Worm (Caenorhabditis elegans): ENCODE data around the gene srh-274.
"Not testable (repeated sequence)": the region's sequence is repeated elsewhere in the genome, so short reads cannot be mapped to it uniquely, and the experiment has no call there.

srh-274 gene

ce11 chrII:985703-986102 is 2.8 kb downstream of the srh-274 start, which contains the start of gene fbxc-40:
Gene fbxc-40 (plus strand): TSS chrII:986003.
- TF ChIP-seq unc-62 (GFP tag; optimal IDR thresholded peaks at IDR 0.05): not testable (repeated sequence)

DNA sequence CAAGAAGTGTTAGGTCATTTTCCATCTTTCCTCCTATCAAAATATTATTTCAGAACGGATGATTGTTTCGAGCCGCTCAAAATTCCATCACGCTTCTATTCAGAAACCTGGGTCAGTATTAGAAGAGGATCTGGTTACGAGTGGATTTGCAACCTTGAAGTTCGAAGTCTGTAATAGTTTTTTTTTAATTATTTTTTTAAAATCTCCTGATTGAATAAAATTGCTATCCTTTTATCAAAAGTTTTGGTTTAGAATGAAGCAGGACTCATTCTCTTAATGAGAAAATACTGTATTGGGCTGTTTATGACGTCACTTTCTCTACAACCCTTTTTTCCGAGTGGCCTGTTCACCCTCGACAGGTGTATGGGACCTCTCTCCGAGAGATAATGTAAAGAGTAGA is 5.5 kb downstream of the srh-274 start, which contains the start of gene fbxc-39:
Gene fbxc-39 (plus strand): TSS at position 301 of the 400 bp plus-strand sequence.
- TF ChIP-seq unc-62 (GFP tag; optimal IDR thresholded peaks at IDR 0.05): no peak

- TF ChIP-seq unc-62 (GFP tag; optimal IDR thresholded peaks at IDR 0.05): no peak
These were observed 8.4 kb downstream of the srh-274 start, which contains the start of gene fbxc-42 for ce11 chrII:991300-991699. Gene fbxc-42 (plus strand): TSS chrII:991600.

DNA sequence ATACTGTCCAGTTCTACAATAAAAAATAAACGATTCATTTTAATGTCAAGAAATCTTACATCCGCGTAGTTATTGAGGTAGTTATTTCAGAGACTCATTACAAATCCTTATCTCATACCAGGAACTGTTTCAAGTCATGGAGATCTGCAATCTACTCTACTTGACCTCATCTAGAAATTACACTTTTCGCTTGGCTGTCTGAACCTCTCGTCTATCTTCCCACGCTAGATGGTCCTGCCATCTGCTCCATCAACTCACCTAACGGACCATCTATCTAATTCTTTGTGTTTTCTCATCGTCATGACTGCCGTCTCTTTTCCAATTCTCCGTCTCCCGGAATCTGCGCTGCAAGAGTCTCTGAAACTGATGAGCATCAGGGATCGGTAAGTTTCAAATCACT is 11.3 kb downstream of the srh-274 start, which contains the start of gene F45D11.7:
Gene F45D11.7 (plus strand): TSS at position 301 of the 400 bp plus-strand sequence.
- TF ChIP-seq unc-62 (GFP tag; optimal IDR thresholded peaks at IDR 0.05): not testable (repeated sequence)

- not testable (repeated sequence) for TF ChIP-seq unc-62 (GFP tag; optimal IDR thresholded peaks at IDR 0.05)
These were observed 13.2 kb downstream of the srh-274 start, which contains the start of gene F45D11.11 for ce11 chrII:996112-996511. Gene F45D11.11 (minus strand): TSS chrII:996212.

DNA sequence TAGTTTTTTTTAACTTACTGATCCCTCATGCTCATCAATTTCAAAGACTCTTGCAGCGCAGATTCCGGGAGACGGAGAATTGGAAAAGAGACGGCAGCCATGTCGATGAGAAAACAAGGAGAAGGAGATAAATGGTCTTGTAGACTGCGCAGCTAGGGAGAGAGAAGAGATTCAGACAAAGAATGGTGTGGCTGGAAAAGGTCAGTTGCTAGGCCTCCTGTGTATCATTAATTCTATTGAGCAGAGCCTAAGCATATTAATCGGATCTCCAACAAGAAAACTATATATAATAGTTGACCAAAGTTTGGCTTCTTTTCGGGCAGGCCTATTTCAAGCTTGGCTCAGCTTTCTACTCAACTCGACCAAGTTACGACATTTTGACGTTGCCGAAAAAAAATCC is 16.6 kb downstream of the srh-274 start, which contains the start of gene fbxb-29:
Gene fbxb-29 (minus strand): TSS at position 101 of the 400 bp plus-strand sequence.
- TF ChIP-seq unc-62 (GFP tag; optimal IDR thresholded peaks at IDR 0.05): no peak

DNA sequence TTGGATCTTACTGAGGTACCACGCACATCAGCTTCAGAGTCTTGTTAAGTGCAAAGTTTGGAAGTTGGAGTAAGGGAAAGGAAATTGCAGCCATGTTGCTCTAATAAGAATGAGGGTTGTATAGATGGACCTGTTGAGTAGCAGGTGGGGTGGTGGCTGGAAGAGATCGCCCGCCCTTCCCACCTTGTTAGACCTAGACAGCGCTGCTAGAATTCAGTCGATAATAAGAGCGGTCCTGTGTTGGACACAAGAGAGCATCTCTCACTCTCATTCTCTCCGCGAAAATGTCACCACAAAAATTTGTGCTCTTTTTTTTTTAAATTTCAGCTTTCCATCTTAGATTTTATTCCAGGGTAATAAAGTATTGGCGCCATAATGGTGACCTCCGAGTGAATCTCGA is 18.4 kb downstream of the srh-274 start, which contains the start of the genes fbxb-30 and F45D11.5:
Gene fbxb-30 (minus strand): TSS at position 101 of the 400 bp plus-strand sequence.
Gene F45D11.5 (plus strand): TSS at position 352 of the 400 bp plus-strand sequence.
- TF ChIP-seq unc-62 (GFP tag; optimal IDR thresholded peaks at IDR 0.05): no peak

DNA sequence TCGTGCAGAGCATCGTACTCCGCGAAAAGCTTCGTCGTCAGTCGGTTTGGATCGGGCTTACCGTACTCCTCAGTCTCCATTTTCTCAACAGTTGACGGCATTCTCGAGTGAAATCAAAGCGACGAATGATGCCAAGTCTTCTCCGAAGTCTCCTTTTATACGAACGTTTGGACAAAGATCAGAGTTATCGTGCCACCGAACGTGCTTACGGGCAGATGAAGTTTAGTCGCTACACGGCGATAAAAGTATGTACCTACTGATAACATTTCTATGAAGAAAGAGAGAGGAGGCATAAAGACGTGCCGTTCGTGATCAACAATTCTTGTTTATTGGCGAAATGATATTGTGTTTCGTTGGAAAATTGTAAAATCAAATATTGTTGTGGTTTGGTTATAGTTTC is 23.4 kb downstream of the srh-274 start, which contains the start of gene F45D11.14:
Gene F45D11.14 (minus strand): TSS at position 101 of the 400 bp plus-strand sequence.
- TF ChIP-seq unc-62 (GFP tag; optimal IDR thresholded peaks at IDR 0.05): not testable (repeated sequence)

- TF ChIP-seq unc-62 (GFP tag; optimal IDR thresholded peaks at IDR 0.05): not testable (repeated sequence)
These were observed 41.7 kb downstream of the srh-274 start, which contains the start of gene btb-11 for ce11 chrII:1024684-1025083. Gene btb-11 (minus strand): TSS chrII:1024784.

DNA sequence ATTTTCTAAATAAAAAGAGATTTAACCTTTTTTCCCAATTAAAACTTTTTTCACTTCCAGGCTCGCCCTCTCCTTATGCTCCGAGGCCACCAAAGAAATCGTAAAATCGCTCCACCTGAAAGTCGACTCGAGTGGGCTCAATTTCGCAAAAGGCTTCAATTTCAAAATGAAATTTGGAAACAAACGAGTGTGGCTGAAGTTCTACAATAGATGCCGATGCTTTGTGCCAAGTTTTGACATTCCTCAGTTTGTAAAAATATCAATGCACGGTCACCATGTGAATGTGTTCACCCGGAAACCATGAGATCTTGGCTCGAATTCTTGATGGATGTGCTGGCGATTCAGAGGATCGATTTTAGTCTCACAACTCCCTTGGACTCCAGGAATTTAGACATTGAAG is 43.7 kb downstream of the srh-274 start, which contains the start of gene M01D1.12:
Gene M01D1.12 (plus strand): TSS at position 301 of the 400 bp plus-strand sequence.
- TF ChIP-seq unc-62 (GFP tag; optimal IDR thresholded peaks at IDR 0.05): no peak

- TF ChIP-seq unc-62 (GFP tag; optimal IDR thresholded peaks at IDR 0.05): no peak
These were observed 45.7 kb downstream of the srh-274 start, which contains the start of gene math-34 for ce11 chrII:1028602-1029001. Gene math-34 (plus strand): TSS chrII:1028972.

All from whole organism, dauer.